Worm (Caenorhabditis elegans): ENCODE results near the gene degl-2.
A peak's percentile ranks its signal among the peaks of the same experiment; 100 is the strongest.

DNA sequence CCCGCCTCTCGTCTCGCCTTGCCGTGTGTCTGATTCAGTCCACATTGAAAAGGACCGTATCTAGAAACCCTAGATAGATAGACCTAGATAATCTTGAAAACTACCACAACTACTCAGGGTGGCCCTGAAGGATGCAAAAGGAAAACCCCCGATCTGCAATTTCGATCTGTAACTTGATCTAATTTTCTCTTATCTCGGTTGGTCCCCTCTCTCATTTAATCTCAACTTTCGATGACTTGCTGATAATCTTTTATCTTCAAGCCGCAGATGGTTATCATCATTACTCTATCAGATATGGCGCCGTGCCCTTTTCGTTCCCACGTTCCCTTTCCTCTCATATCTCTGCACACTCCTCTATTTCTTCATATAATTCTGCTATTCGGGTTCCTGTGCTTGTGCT lies 27.8 kb upstream of the degl-2 start:
- TF ChIP-seq ztf-4 (tag; optimal IDR thresholded peaks at IDR 0.05) (no peak), snpc-4 (tag; optimal IDR thresholded peaks at IDR 0.05) (no peak), aly-2 (tag; optimal IDR thresholded peaks at IDR 0.05) (no peak), aha-1 (tag; optimal IDR thresholded peaks at IDR 0.05) (no peak), lsy-2 (tag; optimal IDR thresholded peaks at IDR 0.05) (peak in 1 of 2 experiments; percentile 28), elt-3 (tag; optimal IDR thresholded peaks at IDR 0.05) (no peak), unc-62 (GFP tag; optimal IDR thresholded peaks at IDR 0.05) (no peak), nhr-12 (tag; optimal IDR thresholded peaks at IDR 0.05) (no peak), tlp-1 (tag; optimal IDR thresholded peaks at IDR 0.05) (no peak), nhr-237 (tag; optimal IDR thresholded peaks at IDR 0.05) (no peak)
